Worm (Caenorhabditis elegans) whole organism, late embryonic: ENCODE measurements around the gene pph-5.

ENCODE experiments used
- ceh-14 ChIP-seq: sonication (generic microtip); optimal IDR thresholded peaks from 2 replicates; lab custom pipeline; 2016; ENCODE audit warnings: missing genotype, missing genetic modification characterization, missing compliant biosample characterization
- ceh-19 ChIP-seq: fragments of 200-800 bp; sonication (Bioruptor generic); optimal IDR thresholded peaks from 2 replicates; lab custom pipeline; 2018; ENCODE audit warnings: mild to moderate bottlenecking, missing genetic modification characterization, missing compliant biosample characterization
- ceh-31 ChIP-seq: sonication (generic microtip); optimal IDR thresholded peaks from 2 replicates; lab custom pipeline; 2016; ENCODE audit warnings: missing genetic modification characterization, missing compliant biosample characterization
- ceh-9 ChIP-seq: sonication (generic microtip); optimal IDR thresholded peaks from 2 replicates; lab custom pipeline; 2016; ENCODE audit warnings: mild to moderate bottlenecking, missing genetic modification characterization, inconsistent platforms, missing compliant biosample characterization
- dve-1 ChIP-seq: sonication (generic microtip); optimal IDR thresholded peaks from 2 replicates; lab custom pipeline; 2017; ENCODE audit warnings: antibody characterized with exemption, mild to moderate bottlenecking, missing genetic modification characterization, missing compliant biosample characterization
- gmeb-2 ChIP-seq: sonication (generic microtip); optimal IDR thresholded peaks from 2 replicates; lab custom pipeline; 2016; ENCODE audit warnings: missing genetic modification characterization, inconsistent platforms, missing compliant biosample characterization
- hlh-15 ChIP-seq: sonication (generic microtip); optimal IDR thresholded peaks from 2 replicates; lab custom pipeline; 2016; ENCODE audit warnings: missing genetic modification characterization, missing compliant biosample characterization
- npax-4 ChIP-seq: sonication (generic microtip); optimal IDR thresholded peaks from 2 replicates; lab custom pipeline; 2016; ENCODE audit warnings: missing genetic modification characterization, missing compliant biosample characterization
- rnt-1 ChIP-seq: sonication (generic microtip); optimal IDR thresholded peaks from 2 replicates; lab custom pipeline; 2016; ENCODE audit warnings: missing genetic modification characterization, missing compliant biosample characterization
- unc-3 ChIP-seq, 2 experiments: fragments of 200-800 bp in 1 of 2; sonication (Bioruptor generic) in 1 of 2; sonication (generic microtip) in 1 of 2; conservative IDR thresholded peaks in 1 of 2; optimal IDR thresholded peaks in 1 of 2; 2 replicates each; pipeline versions ENCODE4 v1.3.6 to Lab custom; 2016 to 2022; ENCODE audit warnings: missing compliant biosample characterization in 2 of 2, missing genetic modification characterization in 2 of 2, missing genetic modification reagents in 1 of 2
- unc-55 ChIP-seq: sonication (generic microtip); optimal IDR thresholded peaks from 2 replicates; lab custom pipeline; 2017; ENCODE audit warnings: missing biosample characterization, missing genetic modification reagents, missing genetic modification characterization
- unc-86 ChIP-seq: sonication (generic microtip); optimal IDR thresholded peaks from 2 replicates; lab custom pipeline; 2016; ENCODE audit warnings: missing genetic modification characterization, missing compliant biosample characterization

ce11 chrV:19230413-19230812 is 40.1 kb downstream of the pph-5 start, which contains the start of gene sqst-3:
- TF ChIP-seq ceh-9 (tag; lab: Kevin White, UChicago): no peak
- TF ChIP-seq dve-1: no peak
- no peak for TF ChIP-seq ceh-19 (GFP tag; lab: Kevin White, UChicago)
- no peak for TF ChIP-seq rnt-1
- TF ChIP-seq unc-86: no peak
- no peak for TF ChIP-seq ceh-31 (tag; lab: Kevin White, UChicago)
- no peak for TF ChIP-seq ceh-14 (tag; lab: Kevin White, UChicago)
- TF ChIP-seq npax-4 (tag; lab: Kevin White, UChicago): no peak
- TF ChIP-seq unc-55: no peak
- TF ChIP-seq gmeb-2: no peak
- TF ChIP-seq unc-3 (GFP tag; conservative IDR thresholded peaks at IDR 0.05; lab: Robert Waterston, UW): no peak
- no peak for TF ChIP-seq unc-3 (tag; optimal IDR thresholded peaks at IDR 0.05; lab: Kevin White, UChicago)
- no peak for TF ChIP-seq hlh-15 (tag; lab: Kevin White, UChicago)
